Fruit fly (Drosophila melanogaster) whole organism, embryonic: ENCODE measurements around the gene CG42340.

Experiments
- Awh ChIP-seq: fragments of 200-800 bp; sonication (Bioruptor generic); IDR thresholded peaks from 2 replicates; pipeline ENCODE4, ENCODE4 v1.3.6; 2022; ENCODE audit warnings: missing biosample characterization, missing genetic modification characterization
- B-H1 ChIP-seq: fragments of 200-800 bp; sonication (Bioruptor generic); IDR thresholded peaks from 3 replicates; pipeline ENCODE4 v1.3.6; 2022; ENCODE audit warnings: missing biosample characterization, missing genetic modification characterization
- BEAF-32 ChIP-seq: fragments of 200-800 bp; sonication (Bioruptor generic); optimal IDR thresholded peaks from 3 replicates; lab custom pipeline; 2017; ENCODE audit warnings: missing biosample characterization, missing genetic modification characterization, mild to moderate bottlenecking, moderate library complexity, missing genetic modification reagents
- Bdp1 ChIP-seq: fragments of 200-800 bp; sonication (Bioruptor generic); optimal IDR thresholded peaks from 3 replicates; lab custom pipeline; 2016; ENCODE audit warnings: missing biosample characterization, missing genetic modification characterization
- CG12219 ChIP-seq: fragments of 200-800 bp; sonication (Bioruptor generic); optimal IDR thresholded peaks from 3 replicates; lab custom pipeline; 2018; ENCODE audit warnings: missing biosample characterization, mild to moderate bottlenecking, missing genetic modification characterization
- CG14710 ChIP-seq: fragments of 200-800 bp; sonication (Bioruptor generic); optimal IDR thresholded peaks from 3 replicates; lab custom pipeline; 2019; ENCODE audit warnings: missing biosample characterization, mild to moderate bottlenecking, missing genetic modification characterization, moderate library complexity
- CG17612 ChIP-seq: fragments of 200-800 bp; sonication (Bioruptor generic); IDR thresholded peaks from 2 replicates; pipeline ENCODE4 v1.3.6; 2022; ENCODE audit warnings: missing biosample characterization, missing genetic modification characterization
- CG18262 ChIP-seq: fragments of 200-800 bp; optimal IDR thresholded peaks from 3 replicates; lab custom pipeline; 2019; ENCODE audit warnings: missing biosample characterization, mild to moderate bottlenecking, missing genetic modification characterization, moderate library complexity
- CG2116 ChIP-seq: fragments of 200-800 bp; sonication (Bioruptor generic); optimal IDR thresholded peaks from 3 replicates; lab custom pipeline; 2018; ENCODE audit warnings: missing biosample characterization, mild to moderate bottlenecking, missing genetic modification characterization
- CG30431 ChIP-seq: fragments of 200-800 bp; sonication (Bioruptor generic); optimal IDR thresholded peaks from 2 replicates; lab custom pipeline; 2017; ENCODE audit warnings: missing biosample characterization, missing genetic modification characterization
- CG31365 ChIP-seq: fragments of 200-800 bp; sonication (Bioruptor generic); optimal IDR thresholded peaks from 2 replicates; lab custom pipeline; 2018; ENCODE audit warnings: missing biosample characterization, mild to moderate bottlenecking, missing genetic modification characterization
- CG4424 ChIP-seq: fragments of 200-800 bp; sonication (Bioruptor generic); optimal IDR thresholded peaks from 3 replicates; lab custom pipeline; 2016; ENCODE audit warnings: missing biosample characterization, missing genetic modification characterization
- CG4707 ChIP-seq: fragments of 200-800 bp; sonication (Bioruptor generic); optimal IDR thresholded peaks from 2 replicates; lab custom pipeline; 2018; ENCODE audit warnings: missing biosample characterization, mild to moderate bottlenecking, missing genetic modification characterization, moderate library complexity
- CG6683 ChIP-seq: fragments of 200-800 bp; sonication (Bioruptor generic); optimal IDR thresholded peaks from 2 replicates; lab custom pipeline; 2017; ENCODE audit warnings: missing biosample characterization, mild to moderate bottlenecking, missing genetic modification characterization, missing genetic modification reagents
- CG8478 ChIP-seq: fragments of >200 bp; optimal IDR thresholded peaks from 2 replicates; lab custom pipeline; 2018
- CG9876 ChIP-seq: fragments of 200-800 bp; sonication (Bioruptor generic); optimal IDR thresholded peaks from 2 replicates; lab custom pipeline; 2016; ENCODE audit warnings: missing biosample characterization, missing genetic modification characterization
- D19B ChIP-seq: fragments of 200-800 bp; sonication (Bioruptor generic); optimal IDR thresholded peaks from 2 replicates; lab custom pipeline; 2017; ENCODE audit warnings: missing biosample characterization, mild to moderate bottlenecking, missing genetic modification characterization
- Dbx ChIP-seq: fragments of 200-800 bp; sonication (Bioruptor generic); IDR thresholded peaks from 3 replicates; pipeline ENCODE4 v1.3.6; 2022; ENCODE audit warnings: missing biosample characterization, missing genetic modification characterization
- Dip3 ChIP-seq: fragments of 200-800 bp; sonication (Bioruptor generic); optimal IDR thresholded peaks from 3 replicates; lab custom pipeline; 2016; ENCODE audit warnings: missing biosample characterization, missing genetic modification characterization
- Gug ChIP-seq: fragments of 200-800 bp; sonication (Bioruptor generic); IDR thresholded peaks from 4 replicates; pipeline ENCODE4 v1.3.6; 2022; ENCODE audit warnings: missing biosample characterization, missing genetic modification characterization
- Kr ChIP-seq: fragments of 200-800 bp; sonication (Bioruptor generic); optimal IDR thresholded peaks from 2 replicates; lab custom pipeline; 2017; ENCODE audit warnings: missing biosample characterization, mild to moderate bottlenecking, missing genetic modification characterization
- Lim3 ChIP-seq: fragments of 200-800 bp; sonication (Bioruptor generic); IDR thresholded peaks from 2 replicates; pipeline ENCODE4 v1.3.6; 2022; ENCODE audit warnings: missing biosample characterization, missing genetic modification characterization
- MBD-R2 ChIP-seq: fragments of 200-800 bp; sonication (Bioruptor generic); IDR thresholded peaks from 2 replicates; pipeline ENCODE4 v1.3.6; 2022; ENCODE audit warnings: missing biosample characterization, missing genetic modification characterization
- Mad ChIP-seq: fragments of 200-800 bp; sonication (Bioruptor generic); optimal IDR thresholded peaks from 2 replicates; lab custom pipeline; 2016; ENCODE audit warnings: missing biosample characterization, missing genetic modification characterization
- Neu2 ChIP-seq: fragments of 200-800 bp; sonication (Bioruptor generic); optimal IDR thresholded peaks from 3 replicates; lab custom pipeline; 2016; ENCODE audit warnings: missing biosample characterization, missing genetic modification characterization, borderline replicate concordance
- Pdp1 ChIP-seq, 2 experiments: fragments of 200-800 bp; sonication (Bioruptor generic); optimal IDR thresholded peaks; 3 replicates each; lab custom pipeline; 2016; ENCODE audit warnings: missing biosample characterization in 2 of 2, missing genetic modification characterization in 2 of 2, mild to moderate bottlenecking in 1 of 2, moderate library complexity in 1 of 2
- Rx ChIP-seq: fragments of 200-800 bp; sonication (Bioruptor generic); IDR thresholded peaks from 2 replicates; pipeline ENCODE4 v1.3.6; 2022; ENCODE audit warnings: missing biosample characterization, missing genetic modification characterization
- Scr ChIP-seq: fragments of 200-800 bp; sonication (Bioruptor generic); IDR thresholded peaks from 2 replicates; pipeline ENCODE4 v1.3.6; 2022; ENCODE audit warnings: missing biosample characterization, missing genetic modification characterization; ENCODE audit not compliant: partially characterized antibody
- Sry-δ ChIP-seq: fragments of 200-800 bp; sonication (Bioruptor generic); optimal IDR thresholded peaks from 2 replicates; lab custom pipeline; 2016; ENCODE audit warnings: missing biosample characterization, missing genetic modification characterization
- Vsx1 ChIP-seq: fragments of 200-800 bp; sonication (Bioruptor generic); optimal IDR thresholded peaks from 2 replicates; lab custom pipeline; 2017; ENCODE audit warnings: missing biosample characterization, mild to moderate bottlenecking, missing genetic modification characterization, missing genetic modification reagents
- Xrp1 ChIP-seq: fragments of 200-800 bp; sonication (Bioruptor generic); IDR thresholded peaks from 2 replicates; pipeline ENCODE4 v1.3.6; 2022; ENCODE audit warnings: missing biosample characterization, missing genetic modification characterization
- YL-1 ChIP-seq: fragments of 200-800 bp; sonication (Bioruptor generic); optimal IDR thresholded peaks from 3 replicates; lab custom pipeline; 2017; ENCODE audit warnings: missing biosample characterization, mild to moderate bottlenecking, missing genetic modification characterization
- amos ChIP-seq: fragments of 200-800 bp; sonication (Bioruptor generic); IDR thresholded peaks from 2 replicates; pipeline ENCODE4 v1.3.6; 2022; ENCODE audit warnings: missing biosample characterization, missing genetic modification characterization; ENCODE audit not compliant: partially characterized antibody
- ase ChIP-seq: fragments of 200-800 bp; sonication (Bioruptor generic); IDR thresholded peaks from 3 replicates; pipeline ENCODE4 v1.3.6; 2022; ENCODE audit warnings: missing biosample characterization, missing genetic modification characterization
- disco-r ChIP-seq: fragments of 200-800 bp; sonication (Bioruptor generic); optimal IDR thresholded peaks from 2 replicates; lab custom pipeline; 2016; ENCODE audit warnings: missing biosample characterization, missing genetic modification characterization
- fd64A ChIP-seq: fragments of 200-800 bp; sonication (Bioruptor generic); optimal IDR thresholded peaks from 3 replicates; lab custom pipeline; 2018; ENCODE audit warnings: missing biosample characterization, mild to moderate bottlenecking, missing genetic modification characterization
- ham ChIP-seq: fragments of 200-800 bp; sonication (Bioruptor generic); IDR thresholded peaks from 2 replicates; pipeline ENCODE4 v1.3.6; 2022; ENCODE audit warnings: missing biosample characterization, missing genetic modification characterization
- her ChIP-seq: fragments of 200-800 bp; sonication (Bioruptor generic); optimal IDR thresholded peaks from 2 replicates; lab custom pipeline; 2016; ENCODE audit warnings: missing biosample characterization, missing genetic modification characterization
- insv ChIP-seq, 2 experiments: fragments of 200-800 bp; sonication (Bioruptor generic); optimal IDR thresholded peaks; 3 replicates each; lab custom pipeline; 2016 to 2018; ENCODE audit warnings: missing biosample characterization in 2 of 2, missing genetic modification characterization in 2 of 2
- jing ChIP-seq: fragments of 200-800 bp; sonication (Bioruptor generic); optimal IDR thresholded peaks from 2 replicates; lab custom pipeline; 2018; ENCODE audit warnings: missing biosample characterization, mild to moderate bottlenecking, missing genetic modification characterization
- jumu ChIP-seq: fragments of 200-800 bp; sonication (Bioruptor generic); optimal IDR thresholded peaks from 3 replicates; lab custom pipeline; 2016; ENCODE audit warnings: missing biosample characterization, missing genetic modification characterization
- ro ChIP-seq: fragments of 200-800 bp; sonication (Bioruptor generic); IDR thresholded peaks from 2 replicates; pipeline ENCODE4 v1.3.6; 2022; ENCODE audit warnings: missing biosample characterization, missing genetic modification characterization
- schlank ChIP-seq: fragments of 200-800 bp; sonication (Bioruptor generic); optimal IDR thresholded peaks from 2 replicates; lab custom pipeline; 2018; ENCODE audit warnings: missing biosample characterization, mild to moderate bottlenecking, missing genetic modification characterization
- sens ChIP-seq: fragments of 200-800 bp; sonication (Bioruptor generic); peaks from one replicate; lab custom pipeline; 2016; ENCODE audit warnings: missing biosample characterization, missing genetic modification characterization
- so ChIP-seq: fragments of 200-800 bp; sonication (Bioruptor generic); IDR thresholded peaks from 3 replicates; pipeline ENCODE4 v1.3.6; 2022; ENCODE audit warnings: missing biosample characterization, missing genetic modification characterization
- tgo ChIP-seq: fragments of 200-800 bp; sonication (Bioruptor generic); IDR thresholded peaks from 3 replicates; pipeline ENCODE4 v1.3.6; 2022; ENCODE audit warnings: missing biosample characterization, missing genetic modification characterization
- tll ChIP-seq, 2 experiments: fragments of 200-800 bp in 1 of 2; fragments of >200 bp in 1 of 2; sonication (Bioruptor generic) in 1 of 2; optimal IDR thresholded peaks; 2 replicates each; lab custom pipeline; 2017 to 2019; ENCODE audit warnings: missing biosample characterization in 2 of 2, missing genetic modification characterization in 2 of 2, mild to moderate bottlenecking in 1 of 2, moderate library complexity in 1 of 2
- unpg ChIP-seq: fragments of 200-800 bp; sonication (Bioruptor generic); optimal IDR thresholded peaks from 3 replicates; lab custom pipeline; 2018; ENCODE audit warnings: missing biosample characterization, mild to moderate bottlenecking, missing genetic modification characterization, moderate library complexity
- zf30C ChIP-seq: fragments of 200-800 bp; sonication (Bioruptor generic); optimal IDR thresholded peaks from 3 replicates; lab custom pipeline; 2018; ENCODE audit warnings: missing biosample characterization, mild to moderate bottlenecking, missing genetic modification characterization

The CG42340 gene

dm6 chrX:6573799-6574198 lies 49.7 kb upstream of the CG42340 start:
- TF ChIP-seq Dip3, result no peak
- no peak for TF ChIP-seq CG30431
- TF ChIP-seq CG9876 (GFP tag; lab: Kevin White, UChicago), result no peak
- TF ChIP-seq Pdp1 (GFP tag; optimal IDR thresholded peaks at IDR 0.05; lab: Kevin White, UChicago), result peak in 1 of 2 experiments; percentile 3
- no peak for TF ChIP-seq jumu
- TF ChIP-seq sens (GFP tag; lab: Kevin White, UChicago), result peak; percentile 31
- TF ChIP-seq BEAF-32 (GFP tag; lab: Kevin White, UChicago), result no peak

- TF ChIP-seq CG2116 (GFP tag; lab: Kevin White, UChicago), result peak; percentile 52
- TF ChIP-seq CG4424 (GFP tag; lab: Kevin White, UChicago), result peak; percentile 86
- peak; percentile 60 for TF ChIP-seq jing (GFP tag; lab: Kevin White, UChicago)
- TF ChIP-seq D19B, result peak; percentile 42
- peak; percentile 64; the same call in 2 of the 3 replicates for TF ChIP-seq Dbx (GFP tag; lab: Robert Waterston, UW)
- TF ChIP-seq Vsx1, result peak; percentile 74
- no peak for TF ChIP-seq Neu2 (GFP tag; lab: Kevin White, UChicago)
- TF ChIP-seq ro, result peak; percentile 70; the same call in 1 of the 2 replicates
- TF ChIP-seq zf30C (GFP tag; lab: Kevin White, UChicago), result no peak
- no peak for TF ChIP-seq Sry-δ (GFP tag; lab: Kevin White, UChicago)
- peak; percentile 51 for TF ChIP-seq CG31365 (tag; lab: Kevin White, UChicago)
- TF ChIP-seq ham, result no peak
- no peak for TF ChIP-seq Scr (GFP tag; lab: Robert Waterston, UW)
- peak; percentile 73 for TF ChIP-seq CG4707 (GFP tag; lab: Kevin White, UChicago)
- TF ChIP-seq fd64A, result peak; percentile 70
- TF ChIP-seq so, result peak; percentile 84; the same call in 1 of the 3 replicates
- peak; percentile 90 for TF ChIP-seq unpg (GFP tag; lab: Kevin White, UChicago)
- TF ChIP-seq tll (GFP tag; optimal IDR thresholded peaks at IDR 0.05; lab: Kevin White, UChicago), result no peak
- no peak for TF ChIP-seq disco-r (GFP tag; lab: Kevin White, UChicago)
- TF ChIP-seq Gug, result peak; percentile 49
- peak; percentile 33; the same call in 1 of the 2 replicates for TF ChIP-seq Lim3 (GFP tag; lab: Robert Waterston, UW)
- peak; percentile 40; the same call in 1 of the 2 replicates for TF ChIP-seq CG17612
- peak; percentile 79 for TF ChIP-seq Rx (GFP tag; lab: Robert Waterston, UW)
- peak; percentile 96 for TF ChIP-seq CG18262
- peak; percentile 6 for TF ChIP-seq Mad (GFP tag; lab: Kevin White, UChicago)
- TF ChIP-seq ase (GFP tag; lab: Robert Waterston, UW), result peak; percentile 55; the same call in 2 of the 3 replicates
- peak in 1 of 2 experiments; percentile 20 for TF ChIP-seq insv (GFP tag; optimal IDR thresholded peaks at IDR 0.05; lab: Kevin White, UChicago)
- TF ChIP-seq Kr, result no peak
- TF ChIP-seq schlank (tag; lab: Kevin White, UChicago), result no peak
- TF ChIP-seq her (GFP tag; lab: Kevin White, UChicago), result no peak
- TF ChIP-seq CG8478 (lab: Kevin White, UChicago), result peak; percentile 60
- TF ChIP-seq YL-1 (GFP tag; lab: Kevin White, UChicago), result peak; percentile 48
- TF ChIP-seq Bdp1 (GFP tag; lab: Kevin White, UChicago), result no peak
- peak; percentile 57; the same call in 2 of the 3 replicates for TF ChIP-seq B-H1 (GFP tag; lab: Robert Waterston, UW)
- peak; percentile 87 for TF ChIP-seq tgo
- peak; percentile 86 for TF ChIP-seq CG12219 (GFP tag; lab: Kevin White, UChicago)
- no peak for TF ChIP-seq amos (GFP tag; lab: Robert Waterston, UW)
- peak; percentile 66 for TF ChIP-seq Awh (GFP tag; lab: Robert Waterston, UW)
- TF ChIP-seq Xrp1 (GFP tag; lab: Robert Waterston, UW), result peak; percentile 91
- TF ChIP-seq CG14710 (tag; lab: Kevin White, UChicago), result peak; percentile 94
- TF ChIP-seq MBD-R2 (GFP tag; lab: Robert Waterston, UW), result peak; percentile 33; the same call in 1 of the 2 replicates
- TF ChIP-seq CG6683 (GFP tag; lab: Kevin White, UChicago), result peak; percentile 74
These were observed 47.3 kb upstream of the CG42340 start for dm6 chrX:6571234-6571915.
